Worm (Caenorhabditis elegans) whole organism, dauer: ENCODE data around the gene dhs-22.

Experiments used
- unc-62 ChIP-seq: sonication (generic microtip); optimal IDR thresholded peaks from 2 replicates; lab custom pipeline; 2017; ENCODE audit warnings: missing biosample characterization, missing genetic modification reagents, missing genetic modification characterization

dhs-22 gene

ce11 chrV:14438099-14438739 is 17.0 kb upstream of the dhs-22 start:
- TF ChIP-seq unc-62 (GFP tag; lab: Kevin White, UChicago): no peak

DNA sequence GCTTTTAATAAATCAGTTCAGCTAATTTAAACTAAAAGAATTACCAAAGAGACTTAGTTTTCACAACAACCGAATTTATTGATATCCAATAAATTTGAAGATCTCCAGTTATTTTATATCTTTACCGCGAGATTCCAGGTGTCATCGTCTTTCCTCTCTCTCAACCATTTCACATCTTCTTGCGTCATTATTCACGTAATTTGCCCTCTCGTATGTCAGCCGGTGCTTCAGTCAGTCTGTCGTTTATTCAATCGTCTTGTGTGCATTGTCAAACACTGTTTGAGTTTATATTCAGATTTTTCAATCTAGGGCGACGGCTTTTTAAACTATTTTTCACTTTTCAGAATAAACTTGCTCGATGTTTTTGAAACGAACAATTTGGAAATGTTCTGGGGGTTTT is 16.1 kb upstream of the dhs-22 start:
- TF ChIP-seq unc-62 (GFP tag; lab: Kevin White, UChicago): no peak

DNA sequence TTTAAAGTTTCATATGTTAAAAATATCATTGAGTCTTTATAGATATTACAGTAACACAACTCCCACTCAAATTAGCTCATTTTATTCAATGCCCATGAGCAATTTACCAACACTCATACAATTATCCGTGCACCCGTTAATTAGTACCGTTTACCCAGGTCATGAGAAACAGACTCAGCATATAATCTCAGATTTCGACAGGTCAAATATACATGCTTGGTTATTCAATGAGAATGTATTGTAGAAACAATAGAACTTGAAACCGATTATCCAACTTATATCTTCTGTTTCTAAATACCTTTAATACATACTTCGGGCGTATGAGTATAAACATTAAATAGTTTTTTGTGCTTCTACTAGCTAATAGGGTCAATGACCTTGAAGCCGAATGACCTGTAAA is 15.0 kb upstream of the dhs-22 start:
- TF ChIP-seq unc-62 (GFP tag; lab: Kevin White, UChicago): no peak

- TF ChIP-seq unc-62 (GFP tag; lab: Kevin White, UChicago): no peak
These were observed 12.3 kb upstream of the dhs-22 start for ce11 chrV:14433584-14433983.

ce11 chrV:14432259-14432658 is 11.0 kb upstream of the dhs-22 start, which contains the start of gene egl-1:
Gene egl-1, minus strand, starts transcription at chrV:14432359.
- TF ChIP-seq unc-62 (GFP tag; lab: Kevin White, UChicago): no peak

DNA sequence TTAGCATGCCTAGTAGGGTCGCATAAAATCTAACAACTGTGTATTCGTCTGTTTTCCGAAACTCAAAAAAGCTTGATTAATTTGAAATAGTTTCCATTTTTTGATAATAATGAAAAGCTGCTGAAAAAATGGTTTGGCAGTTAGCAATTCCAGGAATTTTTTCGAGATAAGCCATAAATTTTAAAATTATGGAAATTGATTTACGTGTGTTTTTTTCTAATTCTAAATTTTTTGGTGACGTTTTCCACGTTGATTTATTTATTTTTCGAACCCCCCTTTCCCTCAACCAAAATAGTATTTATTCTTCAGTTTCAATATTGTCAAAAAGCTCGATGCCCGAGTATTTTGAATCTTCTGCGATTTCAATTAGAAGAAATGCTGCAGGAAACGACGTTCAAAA is 7.6 kb upstream of the dhs-22 start, which contains the start of gene F23B12.1:
Gene F23B12.1, plus strand, starts transcription at position 301 of the 400 bp plus-strand sequence.
- no peak for TF ChIP-seq unc-62 (GFP tag; lab: Kevin White, UChicago)

- TF ChIP-seq unc-62 (GFP tag; lab: Kevin White, UChicago): no peak
These were observed 6.0 kb upstream of the dhs-22 start for ce11 chrV:14427069-14427825.

ce11 chrV:14426013-14426412 is 4.8 kb upstream of the dhs-22 start:
- TF ChIP-seq unc-62 (GFP tag; lab: Kevin White, UChicago): no peak

DNA sequence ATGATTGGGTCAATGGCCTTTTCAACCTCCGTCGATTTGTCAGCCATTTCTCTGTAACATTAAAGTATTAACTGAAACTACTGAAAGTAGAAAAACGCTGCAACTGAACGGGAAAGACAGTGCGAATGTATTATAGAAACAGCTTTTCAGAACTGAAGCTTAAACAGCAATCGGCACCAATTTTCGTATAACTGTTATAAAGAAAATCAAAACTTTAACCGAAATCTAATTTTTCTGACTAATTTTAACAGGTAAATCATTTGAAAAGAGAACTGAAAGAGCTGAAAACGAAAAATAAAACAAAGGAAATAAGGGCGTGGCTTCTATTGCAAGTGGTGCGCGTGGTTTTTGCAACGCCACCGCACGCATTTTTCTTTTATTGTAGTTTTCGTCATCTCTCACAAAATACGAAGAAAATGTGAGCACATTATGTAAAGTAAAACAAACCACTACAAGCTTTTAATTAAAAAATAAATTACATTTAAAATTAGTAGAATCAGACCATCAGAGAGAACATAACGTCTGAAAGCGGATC is 3.8 kb upstream of the dhs-22 start, which contains the start of gene rrsr-1:
Gene rrsr-1, minus strand, starts transcription at position 51 of the 535 bp plus-strand sequence.
- no peak for TF ChIP-seq unc-62 (GFP tag; lab: Kevin White, UChicago)

DNA sequence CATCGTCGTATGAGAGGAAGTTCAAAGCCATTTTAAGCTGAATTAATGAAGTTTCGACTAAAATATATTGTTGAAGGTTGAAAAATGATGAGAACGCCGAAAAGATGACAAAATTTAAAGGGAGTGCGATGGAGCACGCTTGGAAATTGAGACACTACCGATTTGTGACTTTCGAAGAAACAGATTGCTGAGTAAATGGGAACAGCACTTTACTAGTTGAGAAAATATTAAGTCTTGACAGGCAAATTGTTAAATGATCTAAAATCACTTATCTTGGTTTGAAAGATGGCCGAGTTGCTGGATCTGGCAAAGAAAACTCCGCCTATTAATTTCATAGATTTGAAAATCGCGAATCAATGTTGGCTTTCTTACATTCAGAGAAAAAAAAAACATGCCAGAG is 2.0 kb upstream of the dhs-22 start, which contains the start of gene rpoa-12:
Gene rpoa-12, minus strand, starts transcription at position 37 of the 400 bp plus-strand sequence.
- no peak for TF ChIP-seq unc-62 (GFP tag; lab: Kevin White, UChicago)

DNA sequence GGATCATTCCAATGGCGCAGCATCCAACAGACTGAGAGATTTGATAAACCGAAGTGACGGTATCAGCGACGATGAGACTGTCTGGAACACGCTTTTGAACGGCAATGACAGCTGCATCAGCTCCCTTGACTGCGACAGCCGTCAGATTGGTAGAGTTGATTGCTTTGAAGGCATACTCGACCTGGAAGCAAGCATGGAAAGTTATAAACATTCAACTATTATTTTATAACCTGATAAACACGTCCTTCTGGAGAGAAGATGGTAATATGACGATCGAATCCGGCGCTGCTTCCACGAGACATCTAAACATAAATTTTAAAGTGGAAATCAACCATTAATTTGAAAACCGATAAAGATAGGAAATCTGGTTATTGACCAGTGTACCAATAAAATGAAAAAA is 1.1 kb upstream of the dhs-22 start, which contains the start of gene pas-1:
Gene pas-1, minus strand, starts transcription at position 302 of the 400 bp plus-strand sequence.
- TF ChIP-seq unc-62 (GFP tag; lab: Kevin White, UChicago): no peak

- TF ChIP-seq unc-62 (GFP tag; lab: Kevin White, UChicago): no peak
These were observed 1.4 kb downstream of the dhs-22 start for ce11 chrV:14419855-14420254.

- TF ChIP-seq unc-62 (GFP tag; lab: Kevin White, UChicago): no peak
These were observed 3.5 kb downstream of the dhs-22 start, which contains the start of the genes nxf-2 and set-31 for ce11 chrV:14417735-14418134. Gene nxf-2, minus strand, starts transcription at chrV:14417835. Gene set-31, plus strand, starts transcription at chrV:14417903.

- TF ChIP-seq unc-62 (GFP tag; lab: Kevin White, UChicago): no peak
These were observed 6.2 kb downstream of the dhs-22 start, which contains the start of the genes nxf-1 and C15H11.11 for ce11 chrV:14414964-14415564. Gene nxf-1, minus strand, starts transcription at chrV:14415014. Gene C15H11.11, plus strand, starts transcription at chrV:14415499.

DNA sequence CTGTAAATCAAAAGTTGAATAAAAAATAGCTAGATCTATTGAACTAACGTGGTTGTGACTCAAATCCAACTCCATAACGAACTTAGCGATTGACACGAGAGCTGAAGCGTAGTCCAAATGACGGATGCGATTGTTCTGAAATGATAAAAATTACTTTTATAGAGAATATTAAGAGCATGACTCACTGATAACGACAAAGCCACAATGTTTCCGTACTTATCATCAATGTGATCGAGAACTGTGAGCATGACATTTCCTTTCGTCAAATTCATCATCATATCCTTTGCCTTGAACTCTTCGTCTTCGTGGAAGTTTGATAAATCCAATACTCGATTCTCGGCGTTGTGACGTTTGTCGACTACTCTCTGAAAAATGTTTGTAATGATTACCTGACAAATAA is 7.2 kb downstream of the dhs-22 start:
- no peak for TF ChIP-seq unc-62 (GFP tag; lab: Kevin White, UChicago)
